Worm (Caenorhabditis elegans) whole organism, young adult: ENCODE measurements around the gene mrpl-35.

ENCODE experiments used
- C06A6.2 ChIP-seq: fragments of 200-800 bp; sonication (Bioruptor generic); conservative IDR thresholded peaks from 2 replicates; pipeline ENCODE4 v1.3.6; 2022; ENCODE audit warnings: missing genetic modification characterization, missing compliant biosample characterization
- C17E4.6 ChIP-seq: fragments of 200-800 bp; sonication (Bioruptor generic); IDR thresholded peaks from 2 replicates; pipeline ENCODE4 v1.3.6; 2022; ENCODE audit warnings: missing genetic modification reagents, missing genetic modification characterization, missing compliant biosample characterization
- F23B12.7 ChIP-seq: sonication (generic microtip); optimal IDR thresholded peaks from 2 replicates; lab custom pipeline; 2017; ENCODE audit warnings: missing genetic modification characterization, mild to moderate bottlenecking, missing compliant biosample characterization, antibody characterized with exemption, moderate library complexity; ENCODE audit not compliant: insufficient read depth
- F37B4.10 ChIP-seq: fragments of 200-800 bp; sonication (Bioruptor generic); IDR thresholded peaks from 2 replicates; pipeline ENCODE4 v1.3.6; 2022; ENCODE audit warnings: missing genetic modification characterization, missing compliant biosample characterization
- F49E8.2 ChIP-seq: sonication (generic microtip); optimal IDR thresholded peaks from 3 replicates; lab custom pipeline; 2017; ENCODE audit warnings: missing genetic modification characterization, mild to moderate bottlenecking, missing compliant biosample characterization, antibody characterized with exemption, moderate library complexity; ENCODE audit not compliant: insufficient read depth
- K12H6.12 ChIP-seq: fragments of 200-800 bp; sonication (Bioruptor generic); optimal IDR thresholded peaks from 2 replicates; lab custom pipeline; 2018; ENCODE audit warnings: mild to moderate bottlenecking, missing genetic modification characterization, missing compliant biosample characterization
- Y53F4B.3 ChIP-seq: fragments of 200-800 bp; sonication (Bioruptor generic); IDR thresholded peaks from 2 replicates; pipeline ENCODE4 v1.3.6; 2022; ENCODE audit warnings: missing genetic modification reagents, missing genetic modification characterization, missing compliant biosample characterization
- Y53G8AR.9 ChIP-seq: fragments of 200-800 bp; sonication (Bioruptor generic); conservative IDR thresholded peaks from 2 replicates; pipeline ENCODE4 v1.3.6; 2022; ENCODE audit warnings: missing genetic modification reagents, missing genetic modification characterization, missing compliant biosample characterization
- akir-1 ChIP-seq: fragments of 200-800 bp; sonication (Bioruptor generic); optimal IDR thresholded peaks from 2 replicates; lab custom pipeline; 2018; ENCODE audit warnings: mild to moderate bottlenecking, missing genetic modification characterization, moderate library complexity, missing compliant biosample characterization
- ama-1 ChIP-seq, 3 experiments: fragments of 150-350 bp in 1 of 3; sonication (generic microtip) in 2 of 3; optimal IDR thresholded peaks; 2 replicates each; lab custom pipeline; 2014 to 2018; ENCODE audit warnings: missing biosample characterization in 2 of 3, missing genetic modification characterization in 2 of 3, missing genetic modification reagents in 2 of 3
- aptf-3 ChIP-seq: fragments of 200-800 bp; sonication (Bioruptor generic); IDR thresholded peaks from 2 replicates; pipeline ENCODE4 v1.3.6; 2022; ENCODE audit warnings: missing genetic modification characterization, missing compliant biosample characterization
- attf-5 ChIP-seq: fragments of 200-800 bp; sonication (Bioruptor generic); optimal IDR thresholded peaks from 2 replicates; lab custom pipeline; 2018; ENCODE audit warnings: mild to moderate bottlenecking, missing genetic modification characterization, missing compliant biosample characterization
- attf-6 ChIP-seq: fragments of 200-800 bp; sonication (Bioruptor generic); IDR thresholded peaks from 2 replicates; pipeline ENCODE4 v1.3.6; 2022; ENCODE audit warnings: missing genetic modification reagents, missing genetic modification characterization, missing compliant biosample characterization
- bed-1 ChIP-seq: fragments of 200-800 bp; sonication (Bioruptor generic); IDR thresholded peaks from 2 replicates; pipeline ENCODE4 v1.3.6; 2022; ENCODE audit warnings: missing genetic modification reagents, missing genetic modification characterization, missing compliant biosample characterization
- ccch-3 ChIP-seq: fragments of 200-800 bp; sonication (Bioruptor generic); optimal IDR thresholded peaks from 2 replicates; lab custom pipeline; 2018; ENCODE audit warnings: mild to moderate bottlenecking, missing genetic modification characterization, missing compliant biosample characterization
- ceh-27 ChIP-seq: fragments of 200-800 bp; sonication (Bioruptor generic); optimal IDR thresholded peaks from 2 replicates; lab custom pipeline; 2018; ENCODE audit warnings: mild to moderate bottlenecking, missing genetic modification characterization, moderate library complexity, missing compliant biosample characterization
- ceh-79 ChIP-seq: sonication (generic microtip); optimal IDR thresholded peaks from 2 replicates; lab custom pipeline; 2017; ENCODE audit warnings: mild to moderate bottlenecking, missing genetic modification characterization, missing compliant biosample characterization
- dox-1 ChIP-seq: fragments of 200-800 bp; sonication (Bioruptor generic); IDR thresholded peaks from 2 replicates; pipeline ENCODE4 v1.3.6; 2022; ENCODE audit warnings: missing genetic modification reagents, missing genetic modification characterization, missing compliant biosample characterization
- efl-1 ChIP-seq: fragments of 150-350 bp; optimal IDR thresholded peaks from 2 replicates; lab custom pipeline; 2014; ENCODE audit warnings: missing biosample characterization, missing genetic modification reagents, missing genetic modification characterization
- ets-4 ChIP-seq: fragments of 200-800 bp; sonication (Bioruptor generic); optimal IDR thresholded peaks from 2 replicates; lab custom pipeline; 2018; ENCODE audit warnings: mild to moderate bottlenecking, missing genetic modification characterization, missing compliant biosample characterization
- fkh-3 ChIP-seq: sonication (generic microtip); optimal IDR thresholded peaks from 2 replicates; lab custom pipeline; 2016; ENCODE audit warnings: mild to moderate bottlenecking, missing genetic modification characterization, missing compliant biosample characterization
- gei-17 ChIP-seq: fragments of 200-800 bp; sonication (Bioruptor generic); optimal IDR thresholded peaks from 2 replicates; lab custom pipeline; 2018; ENCODE audit warnings: mild to moderate bottlenecking, missing genetic modification characterization, missing compliant biosample characterization
- let-526 ChIP-seq: fragments of 200-800 bp; sonication (Bioruptor generic); IDR thresholded peaks from 2 replicates; pipeline ENCODE4 v1.3.6; 2022; ENCODE audit warnings: missing genetic modification reagents, missing genetic modification characterization, missing compliant biosample characterization
- lin-35 ChIP-seq, 3 experiments: fragments of 150-350 bp in 2 of 3; sonication (generic microtip) in 1 of 3; optimal IDR thresholded peaks; 2 replicates each; lab custom pipeline; 2014 to 2018; ENCODE audit warnings: missing biosample characterization in 3 of 3, missing genetic modification characterization in 3 of 3, missing genetic modification reagents in 3 of 3
- lir-1 ChIP-seq: fragments of 200-800 bp; sonication (Bioruptor generic); conservative IDR thresholded peaks from 2 replicates; pipeline ENCODE4 v1.3.6; 2022; ENCODE audit warnings: missing genetic modification reagents, missing genetic modification characterization, missing compliant biosample characterization
- madf-8 ChIP-seq: fragments of 200-800 bp; sonication (Bioruptor generic); conservative IDR thresholded peaks from 2 replicates; pipeline ENCODE4 v1.3.6; 2022; ENCODE audit warnings: missing genetic modification reagents, missing genetic modification characterization, missing compliant biosample characterization
- mxl-1 ChIP-seq: sonication (generic microtip); optimal IDR thresholded peaks from 2 replicates; lab custom pipeline; 2016; ENCODE audit warnings: missing genetic modification characterization, missing compliant biosample characterization
- nfyb-1 ChIP-seq: fragments of 200-800 bp; sonication (Bioruptor generic); IDR thresholded peaks from 2 replicates; pipeline ENCODE4 v1.3.6; 2022; ENCODE audit warnings: missing genetic modification reagents, missing genetic modification characterization, missing compliant biosample characterization
- nhr-179 ChIP-seq: sonication (generic microtip); optimal IDR thresholded peaks from 2 replicates; lab custom pipeline; 2016; ENCODE audit warnings: mild to moderate bottlenecking, missing genetic modification characterization, missing compliant biosample characterization
- nhr-80 ChIP-seq: sonication (generic microtip); optimal IDR thresholded peaks from 2 replicates; lab custom pipeline; 2016; ENCODE audit warnings: missing genetic modification characterization, missing compliant biosample characterization
- nhr-90 ChIP-seq: sonication (generic microtip); optimal IDR thresholded peaks from 2 replicates; lab custom pipeline; 2016; ENCODE audit warnings: missing genotype, mild to moderate bottlenecking, missing genetic modification characterization, missing compliant biosample characterization
- repo-1 ChIP-seq: sonication (generic microtip); optimal IDR thresholded peaks from 2 replicates; lab custom pipeline; 2017; ENCODE audit warnings: mild to moderate bottlenecking, missing genetic modification characterization, missing compliant biosample characterization
- snpc-1.3 ChIP-seq: sonication (generic microtip); optimal IDR thresholded peaks from 2 replicates; lab custom pipeline; 2017; ENCODE audit warnings: missing genetic modification characterization, mild to moderate bottlenecking, missing compliant biosample characterization, antibody characterized with exemption, moderate library complexity, missing genotype, missing genetic modification reagents; ENCODE audit not compliant: insufficient read depth
- snpc-4 ChIP-seq, 5 experiments: fragments of 150-350 bp in 1 of 5; sonication (generic microtip) in 4 of 5; optimal IDR thresholded peaks; 2 replicates each; lab custom pipeline; 2014 to 2018; ENCODE audit warnings: missing genetic modification characterization in 5 of 5, missing biosample characterization in 3 of 5, antibody characterized with exemption in 2 of 5, mild to moderate bottlenecking in 2 of 5, missing compliant biosample characterization in 2 of 5, missing genotype in 2 of 5, moderate library complexity in 2 of 5, missing genetic modification reagents in 1 of 5
- sptf-2 ChIP-seq: fragments of 200-800 bp; sonication (Bioruptor generic); optimal IDR thresholded peaks from 2 replicates; lab custom pipeline; 2018; ENCODE audit warnings: mild to moderate bottlenecking, missing genetic modification characterization, missing compliant biosample characterization
- tbx-9 ChIP-seq: sonication (generic microtip); optimal IDR thresholded peaks from 2 replicates; lab custom pipeline; 2016; ENCODE audit warnings: borderline replicate concordance, missing genetic modification characterization, inconsistent platforms, missing compliant biosample characterization
- tlf-1 ChIP-seq: fragments of 200-800 bp; sonication (Bioruptor generic); optimal IDR thresholded peaks from 2 replicates; lab custom pipeline; 2018; ENCODE audit warnings: mild to moderate bottlenecking, missing genetic modification characterization, missing compliant biosample characterization
- unc-130 ChIP-seq: sonication (generic microtip); optimal IDR thresholded peaks from 2 replicates; lab custom pipeline; 2016; ENCODE audit warnings: missing genetic modification reagents, missing genetic modification characterization, missing compliant biosample characterization
- unc-62 ChIP-seq: fragments of 150-350 bp; optimal IDR thresholded peaks from 2 replicates; lab custom pipeline; 2014; ENCODE audit warnings: missing biosample characterization, missing genetic modification reagents, missing genetic modification characterization
- xnd-1 ChIP-seq: sonication (generic microtip); optimal IDR thresholded peaks from 2 replicates; lab custom pipeline; 2016; ENCODE audit warnings: missing genotype, missing genetic modification reagents, missing genetic modification characterization, missing compliant biosample characterization
- zfh-2 ChIP-seq: fragments of 200-800 bp; sonication (Bioruptor generic); conservative IDR thresholded peaks from 2 replicates; pipeline ENCODE4 v1.3.6; 2022; ENCODE audit warnings: missing genetic modification reagents, missing genetic modification characterization, missing compliant biosample characterization
- ztf-25 ChIP-seq: fragments of 200-800 bp; sonication (Bioruptor generic); IDR thresholded peaks from 2 replicates; pipeline ENCODE4 v1.3.6; 2022; ENCODE audit warnings: missing genetic modification reagents, missing genetic modification characterization, missing compliant biosample characterization
- ztf-28 ChIP-seq: fragments of 200-800 bp; sonication (Bioruptor generic); IDR thresholded peaks from 2 replicates; pipeline ENCODE4 v1.3.6; 2022; ENCODE audit warnings: missing genetic modification reagents, missing genetic modification characterization, missing compliant biosample characterization
- ztf-3 ChIP-seq: fragments of 200-800 bp; sonication (Bioruptor generic); optimal IDR thresholded peaks from 2 replicates; lab custom pipeline; 2018; ENCODE audit warnings: mild to moderate bottlenecking, missing genetic modification characterization, missing compliant biosample characterization
- ztf-6 ChIP-seq: fragments of 200-800 bp; sonication (Bioruptor generic); IDR thresholded peaks from 2 replicates; pipeline ENCODE4 v1.3.6; 2022; ENCODE audit warnings: missing genetic modification reagents, missing genetic modification characterization, missing compliant biosample characterization

Gene mrpl-35

ce11 chrIII:3528342-3528741 lies 18.3 kb downstream of the mrpl-35 start, which contains the start of gene rpl-37:
rpl-37 (plus strand) TSS chrIII:3528642.
- TF ChIP-seq bed-1 (no peak), F49E8.2 (no peak), tbx-9 (tag; lab: Kevin White, UChicago) (no peak), mxl-1 (tag; lab: Kevin White, UChicago) (no peak), let-526 (GFP tag; lab: Robert Waterston, UW) (no peak), snpc-4 (GFP tag; optimal IDR thresholded peaks at IDR 0.05; lab: Kevin White, UChicago) (no peak), snpc-4 (tag; optimal IDR thresholded peaks at IDR 0.05; lab: Kevin White, UChicago) (no peak), C06A6.2 (no peak), unc-130 (GFP tag; lab: Kevin White, UChicago) (no peak), Y53G8AR.9 (GFP tag; lab: Robert Waterston, UW) (no peak), efl-1 (GFP tag; lab: Kevin White, UChicago) (no peak)

- TF ChIP-seq nhr-80 (peak; percentile 75), dox-1 (no peak), unc-62 (GFP tag; lab: Kevin White, UChicago) (peak; percentile 41)
Observed at ce11 chrIII:3529744-3530208, 19.7 kb downstream of the mrpl-35 start, which contains the start of gene pitp-1. pitp-1 (minus strand) TSS chrIII:3529794.

- TF ChIP-seq C06A6.2 = no peak
- TF ChIP-seq sptf-2 (GFP tag; lab: Kevin White, UChicago) = no peak
- TF ChIP-seq efl-1 (GFP tag; lab: Kevin White, UChicago) = no peak
- no peak for TF ChIP-seq ztf-6 (GFP tag; lab: Robert Waterston, UW)
- no peak for TF ChIP-seq F37B4.10 (GFP tag; lab: Robert Waterston, UW)
- TF ChIP-seq fkh-3 (tag; lab: Kevin White, UChicago) = no peak
- TF ChIP-seq attf-6 (GFP tag; lab: Robert Waterston, UW) = no peak
- peak; percentile 55 for TF ChIP-seq unc-62 (GFP tag; lab: Kevin White, UChicago)
- no peak for TF ChIP-seq ccch-3 (GFP tag; lab: Kevin White, UChicago)
- TF ChIP-seq repo-1 = no peak
- no peak for TF ChIP-seq snpc-1.3 (tag; lab: Kevin White, UChicago)
- TF ChIP-seq gei-17 (GFP tag; lab: Kevin White, UChicago) = no peak
- no peak for TF ChIP-seq aptf-3 (GFP tag; lab: Robert Waterston, UW)
- TF ChIP-seq nhr-179 = no peak
- TF ChIP-seq ceh-27 (GFP tag; lab: Kevin White, UChicago) = peak; percentile 48
- no peak for TF ChIP-seq Y53F4B.3 (GFP tag; lab: Robert Waterston, UW)
- no peak for TF ChIP-seq ceh-79
- TF ChIP-seq madf-8 (GFP tag; lab: Robert Waterston, UW) = no peak
- no peak for TF ChIP-seq lin-35 (GFP tag; optimal IDR thresholded peaks at IDR 0.05; lab: Kevin White, UChicago)
- TF ChIP-seq zfh-2 (GFP tag; lab: Robert Waterston, UW) = peak; percentile 46; the same call in 1 of the 2 replicates
- TF ChIP-seq F23B12.7 = no peak
- no peak for TF ChIP-seq nhr-90
- no peak for TF ChIP-seq xnd-1
- peak; percentile 33 for TF ChIP-seq K12H6.12 (tag; lab: Kevin White, UChicago)
- TF ChIP-seq tlf-1 = no peak
- no peak for TF ChIP-seq ama-1 (optimal IDR thresholded peaks at IDR 0.05; lab: Kevin White, UChicago)
- TF ChIP-seq ama-1 (GFP tag; optimal IDR thresholded peaks at IDR 0.05; lab: Kevin White, UChicago) = no peak
- TF ChIP-seq ztf-25 = no peak
- TF ChIP-seq akir-1 (GFP tag; lab: Kevin White, UChicago) = no peak
- TF ChIP-seq ztf-3 (GFP tag; lab: Kevin White, UChicago) = no peak
- TF ChIP-seq lir-1 (GFP tag; lab: Robert Waterston, UW) = no peak
- no peak for TF ChIP-seq C17E4.6 (GFP tag; lab: Robert Waterston, UW)
- TF ChIP-seq attf-5 (GFP tag; lab: Kevin White, UChicago) = peak; percentile 28
- TF ChIP-seq nfyb-1 = 0 out of 2 replicates have a peak, but pooled peaks have one; percentile 19
- no peak for TF ChIP-seq ztf-28 (GFP tag; lab: Robert Waterston, UW)
- TF ChIP-seq ets-4 (GFP tag; lab: Kevin White, UChicago) = no peak
Observed at ce11 chrIII:3532035-3532434, 22.0 kb downstream of the mrpl-35 start.
